Worm (Caenorhabditis elegans) whole organism, late embryonic: ENCODE measurements around the gene ntl-4.

Experiments
- ahr-1 ChIP-seq: sonication (generic microtip); optimal IDR thresholded peaks from 2 replicates; lab custom pipeline; 2016; ENCODE audit warnings: missing genetic modification characterization, missing compliant biosample characterization
- ama-1 ChIP-seq: fragments of 150-350 bp; optimal IDR thresholded peaks from 2 replicates; lab custom pipeline; 2014
- dmd-4 ChIP-seq: sonication (generic microtip); optimal IDR thresholded peaks from 2 replicates; lab custom pipeline; 2016; ENCODE audit warnings: borderline replicate concordance, missing genetic modification characterization, missing compliant biosample characterization
- fkh-10 ChIP-seq: fragments of 150-350 bp; optimal IDR thresholded peaks from 2 replicates; lab custom pipeline; 2014; ENCODE audit warnings: missing biosample characterization, missing genetic modification reagents, missing genetic modification characterization
- nfya-1 ChIP-seq: sonication (generic microtip); optimal IDR thresholded peaks from 2 replicates; lab custom pipeline; 2017; ENCODE audit warnings: missing genetic modification characterization, mild to moderate bottlenecking, missing compliant biosample characterization, antibody characterized with exemption, moderate library complexity
- nhr-11 ChIP-seq: fragments of 150-350 bp; optimal IDR thresholded peaks from 2 replicates; lab custom pipeline; 2014; ENCODE audit warnings: missing biosample characterization, missing genetic modification characterization
- pha-4 ChIP-seq: fragments of 150-350 bp; optimal IDR thresholded peaks from 2 replicates; lab custom pipeline; 2018; ENCODE audit warnings: missing biosample characterization, missing genetic modification reagents, missing genetic modification characterization
- ref-2 ChIP-seq: sonication (generic microtip); optimal IDR thresholded peaks from 2 replicates; lab custom pipeline; 2016; ENCODE audit warnings: missing genetic modification characterization, missing compliant biosample characterization
- rnt-1 ChIP-seq: sonication (generic microtip); optimal IDR thresholded peaks from 2 replicates; lab custom pipeline; 2016; ENCODE audit warnings: missing genetic modification characterization, missing compliant biosample characterization
- sox-2 ChIP-seq: fragments of 200-800 bp; sonication (Bioruptor generic); IDR thresholded peaks from 2 replicates; pipeline ENCODE4 v1.3.6; 2022; ENCODE audit warnings: missing genetic modification reagents, missing genetic modification characterization, missing compliant biosample characterization
- unc-86 ChIP-seq: sonication (generic microtip); optimal IDR thresholded peaks from 2 replicates; lab custom pipeline; 2016; ENCODE audit warnings: missing genetic modification characterization, missing compliant biosample characterization
- zip-5 ChIP-seq: sonication (generic microtip); optimal IDR thresholded peaks from 2 replicates; lab custom pipeline; 2016; ENCODE audit warnings: missing genetic modification characterization, missing compliant biosample characterization
- ztf-16 ChIP-seq: sonication (generic microtip); optimal IDR thresholded peaks from 2 replicates; lab custom pipeline; 2017; ENCODE audit warnings: missing genetic modification characterization, missing compliant biosample characterization

DNA sequence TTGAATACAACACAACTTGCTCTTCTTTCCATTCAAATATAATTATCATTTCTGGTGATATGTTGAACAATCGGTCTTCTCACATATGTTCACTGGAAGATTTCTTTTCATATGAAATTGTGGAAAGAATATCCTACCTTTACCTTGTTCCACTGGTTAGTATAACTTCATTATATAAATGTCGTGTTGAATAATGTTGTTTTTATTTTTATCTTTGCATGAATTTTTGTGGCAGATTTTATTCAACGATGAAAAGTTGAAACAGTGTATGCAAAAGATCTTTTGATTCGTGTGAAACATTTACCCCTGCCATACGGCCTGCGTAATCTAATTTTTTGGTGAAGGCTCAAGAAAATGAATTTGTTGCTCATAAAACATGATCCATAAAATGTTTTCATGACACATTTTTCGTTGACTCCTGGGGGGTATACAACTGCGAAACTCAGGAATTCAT is 51.5 kb downstream of the ntl-4 start:
- TF ChIP-seq unc-86 (tag; lab: Kevin White, UChicago) (no peak), ref-2 (tag; lab: Kevin White, UChicago) (no peak), rnt-1 (tag; lab: Kevin White, UChicago) (no peak), sox-2 (GFP tag; lab: Robert Waterston, UW) (no peak), zip-5 (no peak), nfya-1 (tag; lab: Kevin White, UChicago) (no peak), dmd-4 (no peak), fkh-10 (GFP tag; lab: Kevin White, UChicago) (no peak), ztf-16 (tag; lab: Kevin White, UChicago) (no peak), pha-4 (tag; lab: Kevin White, UChicago) (no peak), ama-1 (lab: Kevin White, UChicago) (no peak), ahr-1 (no peak), nhr-11 (tag; lab: Kevin White, UChicago) (no peak)
